Fruit fly (Drosophila melanogaster): ENCODE data around the gene Ac76E.

The Ac76E gene

DNA sequence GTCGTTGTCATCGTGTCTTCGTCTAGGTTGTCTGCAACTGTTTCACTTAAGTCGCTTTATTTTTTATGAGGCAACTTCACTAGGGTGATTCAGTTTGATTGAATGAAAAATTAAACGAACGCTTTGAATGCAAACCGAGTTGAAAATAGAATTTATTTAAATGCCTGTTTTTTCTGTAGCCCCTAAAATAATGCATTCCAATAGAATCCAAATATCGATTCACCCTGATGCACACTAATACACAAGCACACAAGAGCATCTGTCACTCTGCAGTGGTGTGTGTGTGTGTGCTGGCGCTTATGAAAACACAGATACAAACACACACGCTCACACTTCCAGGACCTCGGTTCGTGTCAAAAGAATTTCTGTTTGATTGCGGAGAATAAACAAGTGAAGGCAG is 22.7 kb downstream of the Ac76E start (continued):
- peak; percentile 8 for TF ChIP-seq CG16779 (tag; optimal IDR thresholded peaks at IDR 0.05)
- TF ChIP-seq CG9139 (GFP tag; optimal IDR thresholded peaks at IDR 0.05), result peak; percentile 6
- no peak for TF ChIP-seq Hr39 (GFP tag; optimal IDR thresholded peaks at IDR 0.05)
- no peak for TF ChIP-seq cyc (GFP tag; optimal IDR thresholded peaks at IDR 0.05)
- no peak for TF ChIP-seq eg (GFP tag; IDR thresholded peaks at IDR 0.05)
- no peak for TF ChIP-seq Ets21C (GFP tag; optimal IDR thresholded peaks at IDR 0.05)
- TF ChIP-seq fkh (GFP tag; optimal IDR thresholded peaks at IDR 0.05), result no peak

DNA sequence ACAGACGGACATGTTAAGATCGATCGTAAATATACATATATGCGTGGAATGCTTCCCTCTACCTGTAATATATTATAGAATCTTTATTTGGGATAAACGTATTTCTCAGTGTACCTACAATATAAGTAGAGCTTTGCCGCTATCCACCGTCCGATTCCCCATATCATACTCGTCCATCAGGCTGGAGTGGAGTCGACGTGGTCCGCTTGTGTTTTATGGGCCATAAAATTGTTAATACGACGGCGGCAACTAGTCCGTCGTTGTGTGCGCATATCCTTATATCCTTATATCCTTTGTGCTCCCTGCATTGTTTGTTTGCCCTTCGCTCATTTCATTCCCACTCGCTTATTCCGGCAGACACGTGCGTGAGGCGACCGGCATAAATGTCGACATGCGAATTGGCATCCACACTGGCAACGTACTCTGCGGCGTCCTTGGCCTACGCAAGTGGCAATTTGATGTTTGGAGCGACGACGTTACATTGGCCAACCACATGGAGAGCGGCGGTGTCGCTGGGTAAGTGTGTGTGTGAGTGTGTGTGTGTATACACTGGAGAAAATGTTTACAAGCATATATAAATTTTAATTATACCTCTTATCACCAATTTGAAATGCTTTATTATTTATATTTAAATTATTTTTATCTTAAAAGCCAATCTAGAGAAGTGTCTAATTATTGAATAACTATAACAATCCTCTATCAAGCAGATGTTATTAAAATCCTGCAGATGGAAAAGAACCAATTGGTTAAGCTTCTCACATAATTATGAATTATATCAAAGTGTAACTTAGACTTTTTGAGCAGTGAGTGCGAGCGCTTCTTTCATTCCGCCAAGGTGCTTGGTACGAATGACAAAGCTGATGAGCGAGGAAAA is 29.9 kb downstream of the Ac76E start:
- no peak for TF ChIP-seq CG10669 (GFP tag; optimal IDR thresholded peaks at IDR 0.05)
- TF ChIP-seq svp (GFP tag), result peak; percentile 52

DNA sequence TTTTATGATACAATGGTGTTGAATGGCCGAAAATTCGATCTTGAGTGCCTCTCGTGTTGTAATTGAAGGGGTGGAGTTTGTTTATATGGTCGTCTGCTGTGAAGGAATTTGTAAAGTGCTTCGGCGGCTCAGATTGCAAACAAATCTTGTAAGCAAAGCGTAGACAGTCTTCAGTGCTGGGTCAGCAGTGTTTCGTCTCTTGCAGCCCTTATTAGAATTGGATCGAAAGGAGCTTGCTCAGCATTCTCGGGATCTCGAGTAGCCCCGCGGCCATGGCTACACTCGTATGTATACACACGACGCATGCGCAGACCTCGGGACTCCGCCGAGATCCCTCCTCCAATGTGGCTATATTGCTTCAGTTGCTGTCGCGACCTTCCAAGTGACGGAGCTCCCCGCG is 39.0 kb downstream of the Ac76E start:
- TF ChIP-seq CG6276 (GFP tag; optimal IDR thresholded peaks at IDR 0.05) (no peak), CG11902 (GFP tag; optimal IDR thresholded peaks at IDR 0.05) (no peak), CG3919 (GFP tag; optimal IDR thresholded peaks at IDR 0.05) (no peak), CG4318 (GFP tag; optimal IDR thresholded peaks at IDR 0.05) (no peak), Eip93F (GFP tag; optimal IDR thresholded peaks at IDR 0.05) (no peak)

DNA sequence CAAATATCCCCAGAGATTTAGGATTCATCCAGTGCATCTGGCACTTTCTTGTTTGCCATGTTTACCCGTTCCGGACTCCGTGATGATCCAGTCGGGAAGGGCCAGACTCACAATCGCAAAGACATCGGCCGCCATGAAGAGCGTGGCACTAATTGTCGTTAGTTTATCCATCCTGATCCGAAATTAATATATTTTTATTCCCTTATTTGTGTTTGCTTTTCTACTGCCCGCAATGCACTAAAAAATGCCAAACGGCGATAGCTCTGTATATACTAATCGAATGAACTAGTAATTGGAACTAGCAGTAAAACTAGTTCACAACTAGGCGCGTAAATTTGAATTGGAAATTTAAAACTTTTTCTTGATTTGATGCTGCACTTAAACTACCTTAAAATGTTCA is 40.5 kb downstream of the Ac76E start, which contains the start of gene CG14182:
TSS of gene CG14182 (minus strand) at position 221 of the 400 bp plus-strand sequence.
- TF ChIP-seq fd59A (GFP tag; optimal IDR thresholded peaks at IDR 0.05) (no peak), fkh (GFP tag; optimal IDR thresholded peaks at IDR 0.05) (peak; percentile 91)

DNA sequence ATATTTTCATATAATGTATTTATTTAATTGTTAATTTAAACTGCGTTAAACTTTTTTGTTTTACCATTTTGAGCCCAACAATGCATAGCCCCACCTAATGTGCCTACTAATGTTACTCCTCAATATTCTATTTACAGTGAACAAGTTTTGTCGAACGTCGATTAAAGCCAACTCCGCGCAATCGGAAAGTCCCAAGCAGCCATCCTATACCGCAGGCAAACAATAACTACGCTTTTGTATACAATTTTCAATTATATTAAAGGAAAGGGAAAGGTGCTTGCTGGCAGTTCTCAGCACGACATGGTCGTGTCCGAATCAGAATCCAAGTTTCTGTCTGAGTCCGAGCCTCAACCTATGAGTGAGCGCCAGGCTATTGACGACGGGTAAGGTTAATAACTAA is 42.3 kb downstream of the Ac76E start, which contains the start of gene CG17732:
TSS of gene CG17732 (plus strand) at position 301 of the 400 bp plus-strand sequence.
- TF ChIP-seq CG6163 (GFP tag; IDR thresholded peaks at IDR 0.05), result no peak
- TF ChIP-seq achi (GFP tag; optimal IDR thresholded peaks at IDR 0.05), result no peak
- TF ChIP-seq CG16779 (tag; optimal IDR thresholded peaks at IDR 0.05), result no peak

DNA sequence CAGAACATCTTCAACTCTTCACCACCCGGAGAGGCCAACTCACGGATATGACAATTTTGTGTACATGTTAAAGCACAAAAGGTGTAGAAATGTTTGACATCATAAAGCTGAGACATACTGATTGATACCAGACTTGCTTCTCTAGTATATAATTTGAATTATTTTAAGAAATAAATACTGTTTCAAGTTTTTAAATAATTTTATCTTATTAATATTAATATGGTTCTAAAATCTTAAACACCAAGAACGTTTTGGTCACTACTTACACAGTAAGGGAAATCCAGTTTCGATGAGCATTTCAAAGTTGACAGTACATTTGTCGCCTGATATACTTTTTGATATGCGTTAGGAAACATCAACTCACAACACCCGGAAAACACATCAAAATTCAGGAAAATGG is 46.7 kb downstream of the Ac76E start, which contains the start of the genes hale and schuy:
TSS of gene hale (minus strand) at position 101 of the 400 bp plus-strand sequence.
TSS of gene schuy (plus strand) at position 326 of the 400 bp plus-strand sequence.
- TF ChIP-seq CG9139 (GFP tag; optimal IDR thresholded peaks at IDR 0.05) (no peak), CG10631 (GFP tag; optimal IDR thresholded peaks at IDR 0.05) (no peak), acj6 (GFP tag; optimal IDR thresholded peaks at IDR 0.05) (no peak), CG6792 (GFP tag; optimal IDR thresholded peaks at IDR 0.05) (no peak), CG10669 (GFP tag; optimal IDR thresholded peaks at IDR 0.05) (no peak), esn (GFP tag; optimal IDR thresholded peaks at IDR 0.05) (no peak), Sox14 (GFP tag; optimal IDR thresholded peaks at IDR 0.05) (no peak), Met (GFP tag; optimal IDR thresholded peaks at IDR 0.05) (no peak), spab (GFP tag; optimal IDR thresholded peaks at IDR 0.05) (no peak), dsx (GFP tag; optimal IDR thresholded peaks at IDR 0.05; ENCODE audit: poor library complexity, severe bottlenecking) (no peak), ss (GFP tag; optimal IDR thresholded peaks at IDR 0.05) (no peak), cyc (GFP tag; optimal IDR thresholded peaks at IDR 0.05) (no peak), net (GFP tag; optimal IDR thresholded peaks at IDR 0.05) (no peak), CG6163 (GFP tag; IDR thresholded peaks at IDR 0.05) (no peak), CG6276 (GFP tag; optimal IDR thresholded peaks at IDR 0.05) (no peak), Hr39 (GFP tag; optimal IDR thresholded peaks at IDR 0.05) (no peak), CG6854 (GFP tag; optimal IDR thresholded peaks at IDR 0.05) (no peak)

Data from whole organism, prepupa.